Fruit fly (Drosophila melanogaster) whole organism, adult: ENCODE measurements around the gene velo.

ENCODE experiments used
- CG11617 ChIP-seq: fragments of 200-800 bp; sonication (Bioruptor generic); optimal IDR thresholded peaks from 2 replicates; lab custom pipeline; 2017; ENCODE audit warnings: mild to moderate bottlenecking, missing biosample characterization, missing genetic modification reagents, missing genetic modification characterization
- CG12768 ChIP-seq: fragments of 200-800 bp; sonication (Bioruptor generic); optimal IDR thresholded peaks from 2 replicates; lab custom pipeline; 2017; ENCODE audit warnings: missing biosample characterization, missing genetic modification characterization, mild to moderate bottlenecking, moderate library complexity, missing genetic modification reagents
- CG14711 ChIP-seq: fragments of 200-800 bp; sonication (Bioruptor generic); optimal IDR thresholded peaks from 2 replicates; lab custom pipeline; 2018; ENCODE audit warnings: missing biosample characterization, mild to moderate bottlenecking, missing genetic modification characterization, moderate library complexity
- CG1620 ChIP-seq: fragments of 200-800 bp; sonication (Bioruptor generic); optimal IDR thresholded peaks from 2 replicates; lab custom pipeline; 2016; ENCODE audit warnings: missing biosample characterization, missing genetic modification characterization
- CG33017 ChIP-seq: fragments of 200-800 bp; sonication (Bioruptor generic); optimal IDR thresholded peaks from 2 replicates; lab custom pipeline; 2018; ENCODE audit warnings: missing biosample characterization, mild to moderate bottlenecking, missing genetic modification characterization, moderate library complexity
- CG5204 ChIP-seq: fragments of 200-800 bp; sonication (Bioruptor generic); optimal IDR thresholded peaks from 2 replicates; lab custom pipeline; 2016; ENCODE audit warnings: missing biosample characterization, missing genetic modification characterization
- CG7045 ChIP-seq: fragments of 200-800 bp; sonication (Bioruptor generic); optimal IDR thresholded peaks from 2 replicates; lab custom pipeline; 2017; ENCODE audit warnings: missing biosample characterization, mild to moderate bottlenecking, missing genetic modification characterization
- CG7101 ChIP-seq: fragments of 200-800 bp; sonication (Bioruptor generic); optimal IDR thresholded peaks from 2 replicates; lab custom pipeline; 2018; ENCODE audit warnings: missing biosample characterization, mild to moderate bottlenecking, missing genetic modification characterization, moderate library complexity
- Clk ChIP-seq: fragments of 200-800 bp; sonication (Bioruptor generic); optimal IDR thresholded peaks from 2 replicates; lab custom pipeline; 2017; ENCODE audit warnings: missing biosample characterization, missing genetic modification characterization
- Crg-1 ChIP-seq: fragments of 200-800 bp; sonication (Bioruptor generic); optimal IDR thresholded peaks from 2 replicates; lab custom pipeline; 2016; ENCODE audit warnings: missing biosample characterization, missing genetic modification characterization
- Hr96 ChIP-seq: fragments of 200-800 bp; sonication (Bioruptor generic); optimal IDR thresholded peaks from 2 replicates; lab custom pipeline; 2016; ENCODE audit warnings: missing biosample characterization, missing genetic modification characterization
- Mnt ChIP-seq: fragments of 200-800 bp; sonication (Bioruptor generic); optimal IDR thresholded peaks from 2 replicates; lab custom pipeline; 2016; ENCODE audit warnings: missing biosample characterization, mild to moderate bottlenecking, missing genetic modification characterization
- bab1 ChIP-seq: fragments of 200-800 bp; sonication (Bioruptor generic); optimal IDR thresholded peaks from 3 replicates; lab custom pipeline; 2019; ENCODE audit warnings: missing biosample characterization, mild to moderate bottlenecking, missing genetic modification characterization, moderate library complexity
- cic ChIP-seq: fragments of 200-800 bp; sonication (Bioruptor generic); optimal IDR thresholded peaks from 2 replicates; lab custom pipeline; 2017; ENCODE audit warnings: missing biosample characterization, mild to moderate bottlenecking, missing genetic modification characterization, moderate library complexity
- cnc ChIP-seq, 2 experiments: fragments of >200 bp; optimal IDR thresholded peaks; 2 replicates each; lab custom pipeline; 2017
- kay ChIP-seq: fragments of 200-800 bp; sonication (Bioruptor generic); peaks from one replicate; lab custom pipeline; 2016; ENCODE audit warnings: missing biosample characterization, missing genetic modification characterization, borderline replicate concordance
- ovo ChIP-seq: fragments of 200-800 bp; sonication (Bioruptor generic); optimal IDR thresholded peaks from 2 replicates; lab custom pipeline; 2016; ENCODE audit warnings: missing biosample characterization, missing genetic modification characterization
- pad ChIP-seq: fragments of 200-800 bp; sonication (Bioruptor generic); optimal IDR thresholded peaks from 3 replicates; lab custom pipeline; 2017; ENCODE audit warnings: missing biosample characterization, missing genetic modification characterization, mild to moderate bottlenecking, moderate library complexity, missing genetic modification reagents
- tj ChIP-seq: fragments of 200-800 bp; sonication (Bioruptor generic); optimal IDR thresholded peaks from 3 replicates; lab custom pipeline; 2017; ENCODE audit warnings: missing biosample characterization, mild to moderate bottlenecking, missing genetic modification characterization, moderate library complexity
- toe ChIP-seq: fragments of 200-800 bp; sonication (Bioruptor generic); optimal IDR thresholded peaks from 2 replicates; lab custom pipeline; 2016; ENCODE audit warnings: missing biosample characterization, missing genetic modification characterization

The velo gene

dm6 chr3L:6752278-6753096 is at the start of gene velo, which contains the start of gene Sbds:
velo (minus strand) TSS chr3L:6752752.
Sbds (plus strand) TSS chr3L:6752913.
- TF ChIP-seq kay (GFP tag; lab: Kevin White, UChicago) (no peak), CG7045 (GFP tag; lab: Kevin White, UChicago) (peak; percentile 45), Crg-1 (GFP tag; lab: Kevin White, UChicago) (peak; percentile 26), CG14711 (peak; percentile 66), Mnt (GFP tag; lab: Kevin White, UChicago) (peak; percentile 50), ovo (GFP tag; lab: Kevin White, UChicago) (peak; percentile 36), CG33017 (tag; lab: Kevin White, UChicago) (peak; percentile 72), Hr96 (GFP tag; lab: Kevin White, UChicago) (peak; percentile 30), CG7101 (tag; lab: Kevin White, UChicago) (peak; percentile 65), CG12768 (GFP tag; lab: Kevin White, UChicago) (peak; percentile 58), Clk (GFP tag; lab: Kevin White, UChicago) (no peak), CG1620 (GFP tag; lab: Kevin White, UChicago) (peak; percentile 16), pad (GFP tag; lab: Kevin White, UChicago) (peak; percentile 47), CG11617 (peak; percentile 75), tj (GFP tag; lab: Kevin White, UChicago) (peak; percentile 26), cic (GFP tag; lab: Kevin White, UChicago) (no peak), cnc (optimal IDR thresholded peaks at IDR 0.05; lab: Kevin White, UChicago) (no peak), toe (GFP tag; lab: Kevin White, UChicago) (peak; percentile 37), bab1 (GFP tag; lab: Kevin White, UChicago) (peak; percentile 32), CG5204 (GFP tag; lab: Kevin White, UChicago) (no peak)

dm6 chr3L:6799550-6799949 is 47.0 kb upstream of the velo start:
- TF ChIP-seq cic (GFP tag; lab: Kevin White, UChicago): no peak
- no peak for TF ChIP-seq CG11617
- TF ChIP-seq tj (GFP tag; lab: Kevin White, UChicago): no peak
- TF ChIP-seq ovo (GFP tag; lab: Kevin White, UChicago): no peak
- no peak for TF ChIP-seq Clk (GFP tag; lab: Kevin White, UChicago)
- no peak for TF ChIP-seq CG12768 (GFP tag; lab: Kevin White, UChicago)
- TF ChIP-seq toe (GFP tag; lab: Kevin White, UChicago): no peak
- TF ChIP-seq kay (GFP tag; lab: Kevin White, UChicago): no peak
- no peak for TF ChIP-seq bab1 (GFP tag; lab: Kevin White, UChicago)
- TF ChIP-seq CG5204 (GFP tag; lab: Kevin White, UChicago): no peak
- TF ChIP-seq cnc (optimal IDR thresholded peaks at IDR 0.05; lab: Kevin White, UChicago): no peak
- TF ChIP-seq CG14711: no peak

- TF ChIP-seq CG7045 (GFP tag; lab: Kevin White, UChicago) (no peak), CG12768 (GFP tag; lab: Kevin White, UChicago) (no peak), CG7101 (tag; lab: Kevin White, UChicago) (no peak), Crg-1 (GFP tag; lab: Kevin White, UChicago) (no peak), CG5204 (GFP tag; lab: Kevin White, UChicago) (no peak), ovo (GFP tag; lab: Kevin White, UChicago) (no peak), bab1 (GFP tag; lab: Kevin White, UChicago) (no peak), cnc (optimal IDR thresholded peaks at IDR 0.05; lab: Kevin White, UChicago) (no peak)
Measured at dm6 chr3L:6797395-6798006, 44.9 kb upstream of the velo start.

- TF ChIP-seq CG33017 (tag; lab: Kevin White, UChicago): no peak
- no peak for TF ChIP-seq cic (GFP tag; lab: Kevin White, UChicago)
- TF ChIP-seq CG12768 (GFP tag; lab: Kevin White, UChicago): no peak
- TF ChIP-seq Crg-1 (GFP tag; lab: Kevin White, UChicago): no peak
- no peak for TF ChIP-seq tj (GFP tag; lab: Kevin White, UChicago)
- no peak for TF ChIP-seq Clk (GFP tag; lab: Kevin White, UChicago)
- TF ChIP-seq CG1620 (GFP tag; lab: Kevin White, UChicago): no peak
- TF ChIP-seq toe (GFP tag; lab: Kevin White, UChicago): no peak
- TF ChIP-seq CG11617: no peak
- TF ChIP-seq CG5204 (GFP tag; lab: Kevin White, UChicago): no peak
- no peak for TF ChIP-seq Mnt (GFP tag; lab: Kevin White, UChicago)
- no peak for TF ChIP-seq bab1 (GFP tag; lab: Kevin White, UChicago)
- no peak for TF ChIP-seq pad (GFP tag; lab: Kevin White, UChicago)
- no peak for TF ChIP-seq ovo (GFP tag; lab: Kevin White, UChicago)
Measured at dm6 chr3L:6792617-6793016, 40.1 kb upstream of the velo start.

- TF ChIP-seq CG11617 (no peak), ovo (GFP tag; lab: Kevin White, UChicago) (no peak), CG33017 (tag; lab: Kevin White, UChicago) (no peak), kay (GFP tag; lab: Kevin White, UChicago) (no peak), CG12768 (GFP tag; lab: Kevin White, UChicago) (no peak), Hr96 (GFP tag; lab: Kevin White, UChicago) (peak; percentile 6), CG7101 (tag; lab: Kevin White, UChicago) (no peak), Clk (GFP tag; lab: Kevin White, UChicago) (no peak)
Measured at dm6 chr3L:6789788-6790325, 37.3 kb upstream of the velo start, which contains the start of gene vvl. vvl (plus strand) TSS chr3L:6790158.
